Worm (Caenorhabditis elegans) whole organism, L4 larva: Measurements from ENCODE around the gene col-151.
A peak's percentile ranks its signal among the peaks of the same experiment; 100 is the strongest.

Experiments
- F10B5.3 ChIP-seq: sonication (generic microtip); optimal IDR thresholded peaks from 2 replicates; lab custom pipeline; 2016; ENCODE audit warnings: mild to moderate bottlenecking, missing genetic modification characterization, missing compliant biosample characterization
- F26F4.8 ChIP-seq: fragments of 200-800 bp; sonication (Bioruptor generic); conservative IDR thresholded peaks from 2 replicates; pipeline ENCODE4 v1.3.6; 2022; ENCODE audit warnings: missing genetic modification characterization, missing compliant biosample characterization
- F44E2.7 ChIP-seq: fragments of 200-800 bp; sonication (Bioruptor generic); IDR thresholded peaks from 2 replicates; pipeline ENCODE4 v2.1.2; 2022; ENCODE audit warnings: missing genetic modification characterization, missing compliant biosample characterization
- T26A8.4 ChIP-seq: fragments of 200-800 bp; sonication (Bioruptor generic); IDR thresholded peaks from 2 replicates; pipeline ENCODE4 v1.3.6; 2022; ENCODE audit warnings: missing genetic modification characterization, missing compliant biosample characterization
- aly-2 ChIP-seq: sonication (generic microtip); optimal IDR thresholded peaks from 2 replicates; lab custom pipeline; 2018; ENCODE audit warnings: missing biosample characterization, missing genetic modification characterization
- attf-4 ChIP-seq: sonication (generic microtip); optimal IDR thresholded peaks from 3 replicates; lab custom pipeline; 2017; ENCODE audit warnings: missing biosample characterization, missing genetic modification characterization
- ceh-28 ChIP-seq: fragments of 150-350 bp; optimal IDR thresholded peaks from 2 replicates; lab custom pipeline; 2014; ENCODE audit warnings: missing biosample characterization, missing genetic modification reagents, missing genetic modification characterization
- ceh-32 ChIP-seq: sonication (generic microtip); optimal IDR thresholded peaks from 2 replicates; lab custom pipeline; 2016; ENCODE audit warnings: mild to moderate bottlenecking, missing genetic modification characterization, missing compliant biosample characterization; ENCODE audit not compliant: poor library complexity
- ceh-82 ChIP-seq: sonication (generic microtip); optimal IDR thresholded peaks from 2 replicates; lab custom pipeline; 2017; ENCODE audit warnings: missing biosample characterization, missing genetic modification characterization
- daf-12 ChIP-seq: fragments of 150-350 bp; optimal IDR thresholded peaks from 2 replicates; lab custom pipeline; 2014; ENCODE audit warnings: missing biosample characterization, missing genetic modification reagents, missing genetic modification characterization
- daf-8 ChIP-seq: fragments of 200-800 bp; sonication (Bioruptor generic); IDR thresholded peaks from 2 replicates; pipeline ENCODE4 v1.3.6; 2022; ENCODE audit warnings: missing genetic modification characterization, missing compliant biosample characterization
- dmd-6 ChIP-seq: fragments of 200-800 bp; sonication (Bioruptor generic); IDR thresholded peaks from 2 replicates; pipeline ENCODE4 v1.3.6; 2022; ENCODE audit warnings: missing genetic modification reagents, missing genetic modification characterization, missing compliant biosample characterization
- dmd-8 ChIP-seq: fragments of 200-800 bp; sonication (Bioruptor generic); IDR thresholded peaks from 2 replicates; pipeline ENCODE4 v1.3.6; 2022; ENCODE audit warnings: missing genetic modification characterization, missing compliant biosample characterization
- duxl-1 ChIP-seq: sonication (generic microtip); optimal IDR thresholded peaks from 2 replicates; lab custom pipeline; 2016; ENCODE audit warnings: mild to moderate bottlenecking, missing genetic modification characterization, moderate library complexity, missing compliant biosample characterization; ENCODE audit not compliant: poor library complexity
- dve-1 ChIP-seq: sonication (generic microtip); optimal IDR thresholded peaks from 2 replicates; lab custom pipeline; 2017; ENCODE audit warnings: antibody characterized with exemption, mild to moderate bottlenecking, missing genetic modification characterization, missing compliant biosample characterization; ENCODE audit not compliant: insufficient read depth
- fkh-10 ChIP-seq: fragments of 150-350 bp; optimal IDR thresholded peaks from 2 replicates; lab custom pipeline; 2014; ENCODE audit warnings: missing biosample characterization, missing genetic modification reagents, missing genetic modification characterization
- hlh-30 ChIP-seq: sonication (generic microtip); optimal IDR thresholded peaks from 2 replicates; lab custom pipeline; 2017; ENCODE audit warnings: antibody characterized with exemption, mild to moderate bottlenecking, missing genetic modification characterization, missing compliant biosample characterization; ENCODE audit not compliant: insufficient read depth
- hmg-1.1 ChIP-seq: fragments of 200-800 bp; sonication (Bioruptor generic); IDR thresholded peaks from 2 replicates; pipeline ENCODE4 v1.3.6; 2022; ENCODE audit warnings: missing genetic modification reagents, missing genetic modification characterization, missing compliant biosample characterization
- lin-13 ChIP-seq: fragments of 150-350 bp; optimal IDR thresholded peaks from 2 replicates; lab custom pipeline; 2014; ENCODE audit warnings: missing biosample characterization, missing genetic modification reagents, missing genetic modification characterization
- lin-15B ChIP-seq: fragments of 150-350 bp; sonication (generic microtip); optimal IDR thresholded peaks from 3 replicates; lab custom pipeline; 2014; ENCODE audit warnings: missing biosample characterization, missing genetic modification characterization
- lin-29 ChIP-seq: fragments of 200-800 bp; sonication (Bioruptor generic); IDR thresholded peaks from 2 replicates; pipeline ENCODE4 v1.3.6; 2022; ENCODE audit warnings: missing genetic modification reagents, missing genetic modification characterization, missing compliant biosample characterization
- lin-38 ChIP-seq: fragments of 200-800 bp; sonication (Bioruptor generic); IDR thresholded peaks from 2 replicates; pipeline ENCODE4 v1.3.6; 2022; ENCODE audit warnings: missing genetic modification reagents, missing genetic modification characterization, missing compliant biosample characterization
- lsy-2 ChIP-seq, 2 experiments: fragments of 150-350 bp in 1 of 2; sonication (generic microtip) in 1 of 2; optimal IDR thresholded peaks; 2 replicates each; lab custom pipeline; 2014 to 2017; ENCODE audit warnings: missing biosample characterization in 2 of 2, missing genetic modification characterization in 2 of 2
- mdl-1 ChIP-seq, 2 experiments: fragments of 150-350 bp in 1 of 2; sonication (generic microtip) in 1 of 2; optimal IDR thresholded peaks; 2 replicates each; lab custom pipeline; 2014 to 2017; ENCODE audit warnings: missing biosample characterization in 2 of 2, missing genetic modification characterization in 2 of 2
- mdt-29 ChIP-seq: fragments of 200-800 bp; sonication (Bioruptor generic); IDR thresholded peaks from 2 replicates; pipeline ENCODE4 v1.3.6; 2022; ENCODE audit warnings: missing genetic modification reagents, missing genetic modification characterization, missing compliant biosample characterization
- mep-1 ChIP-seq: fragments of 150-350 bp; sonication (generic microtip); optimal IDR thresholded peaks from 3 replicates; lab custom pipeline; 2014; ENCODE audit warnings: missing biosample characterization, missing genetic modification characterization
- mes-2 ChIP-seq: sonication (generic microtip); optimal IDR thresholded peaks from 2 replicates; lab custom pipeline; 2016; ENCODE audit warnings: missing genotype, mild to moderate bottlenecking, missing genetic modification characterization, missing compliant biosample characterization; ENCODE audit not compliant: poor library complexity, severe bottlenecking
- nhr-102 ChIP-seq: sonication (generic microtip); optimal IDR thresholded peaks from 2 replicates; lab custom pipeline; 2016; ENCODE audit warnings: mild to moderate bottlenecking, missing genetic modification characterization, moderate library complexity, missing compliant biosample characterization
- nhr-111 ChIP-seq: fragments of 200-800 bp; sonication (Bioruptor generic); optimal IDR thresholded peaks from 2 replicates; lab custom pipeline; 2018; ENCODE audit warnings: mild to moderate bottlenecking, missing genetic modification characterization, missing compliant biosample characterization
- nhr-237 ChIP-seq: sonication (generic microtip); optimal IDR thresholded peaks from 2 replicates; lab custom pipeline; 2017; ENCODE audit warnings: missing biosample characterization, missing genetic modification characterization
- nhr-25 ChIP-seq: sonication (generic microtip); optimal IDR thresholded peaks from 2 replicates; lab custom pipeline; 2017; ENCODE audit warnings: missing genetic modification characterization, mild to moderate bottlenecking, missing compliant biosample characterization, antibody characterized with exemption, moderate library complexity, borderline replicate concordance; ENCODE audit not compliant: insufficient read depth
- nhr-28 ChIP-seq: fragments of 150-350 bp; optimal IDR thresholded peaks from 2 replicates; lab custom pipeline; 2014; ENCODE audit warnings: missing biosample characterization, missing genetic modification characterization
- nhr-6 ChIP-seq: fragments of 150-350 bp; optimal IDR thresholded peaks from 2 replicates; lab custom pipeline; 2014; ENCODE audit warnings: missing biosample characterization, missing genetic modification characterization
- nhr-77 ChIP-seq: fragments of 150-350 bp; optimal IDR thresholded peaks from 2 replicates; lab custom pipeline; 2014; ENCODE audit warnings: missing biosample characterization, missing genetic modification characterization
- pha-4 ChIP-seq, 2 experiments: fragments of 150-350 bp in 1 of 2; fragments of 200-800 bp in 1 of 2; sonication (Bioruptor generic) in 1 of 2; IDR thresholded peaks in 1 of 2; optimal IDR thresholded peaks in 1 of 2; 2 replicates each; pipeline versions ENCODE4 v1.3.6 to Lab custom; 2014 to 2022; ENCODE audit warnings: missing genetic modification characterization in 2 of 2, missing genetic modification reagents in 2 of 2, missing biosample characterization in 1 of 2, missing compliant biosample characterization in 1 of 2
- pqm-1 ChIP-seq: sonication (generic microtip); optimal IDR thresholded peaks from 2 replicates; lab custom pipeline; 2017; ENCODE audit warnings: missing biosample characterization, missing genetic modification characterization
- saeg-2 ChIP-seq: fragments of 200-800 bp; sonication (Bioruptor generic); IDR thresholded peaks from 2 replicates; pipeline ENCODE4 v1.3.6; 2022; ENCODE audit warnings: missing genetic modification reagents, missing genetic modification characterization, missing compliant biosample characterization
- spr-1 ChIP-seq: sonication (generic microtip); optimal IDR thresholded peaks from 2 replicates; lab custom pipeline; 2016; ENCODE audit warnings: mild to moderate bottlenecking, missing genetic modification characterization, missing compliant biosample characterization
- unc-130 ChIP-seq: sonication (generic microtip); optimal IDR thresholded peaks from 2 replicates; lab custom pipeline; 2016; ENCODE audit warnings: missing genetic modification reagents, missing genetic modification characterization, missing compliant biosample characterization
- unc-62 ChIP-seq, 3 experiments: fragments of 150-350 bp in 1 of 3; sonication (generic microtip); optimal IDR thresholded peaks in 2 of 3; peaks in 1 of 3; 1 replicate in 1 of 3; 2 replicates in 2 of 3; lab custom pipeline; 2014 to 2017; ENCODE audit warnings: missing biosample characterization in 3 of 3, missing genetic modification characterization in 3 of 3, missing genetic modification reagents in 3 of 3, missing genotype in 1 of 3
- vab-7 ChIP-seq: fragments of 200-800 bp; sonication (Bioruptor generic); IDR thresholded peaks from 2 replicates; pipeline ENCODE4 v1.3.6; 2022; ENCODE audit warnings: missing genetic modification reagents, missing genetic modification characterization, missing compliant biosample characterization
- zfp-2 ChIP-seq: sonication (generic microtip); optimal IDR thresholded peaks from 2 replicates; lab custom pipeline; 2016; ENCODE audit warnings: mild to moderate bottlenecking, missing genetic modification characterization, missing compliant biosample characterization
- zfp-3 ChIP-seq: fragments of 200-800 bp; sonication (Bioruptor generic); conservative IDR thresholded peaks from 2 replicates; pipeline ENCODE4 v1.3.6; 2022; ENCODE audit warnings: missing genetic modification reagents, missing genetic modification characterization, missing compliant biosample characterization
- ztf-7 ChIP-seq: fragments of 150-350 bp; optimal IDR thresholded peaks from 2 replicates; lab custom pipeline; 2014; ENCODE audit warnings: missing biosample characterization, missing genetic modification characterization

The col-151 gene

ce11 chrV:10371177-10371576, 23.8 kb downstream of the col-151 start (continued):
- no peak for TF ChIP-seq ceh-32
- no peak for TF ChIP-seq F26F4.8 (GFP tag; lab: Robert Waterston, UW)
- no peak for TF ChIP-seq lin-15B (tag; lab: Kevin White, UChicago)
- no peak for TF ChIP-seq nhr-102
- no peak for TF ChIP-seq daf-8 (GFP tag; lab: Robert Waterston, UW)
- no peak for TF ChIP-seq dmd-8 (GFP tag; lab: Robert Waterston, UW)
- TF ChIP-seq nhr-77 (tag; lab: Kevin White, UChicago) = peak; percentile 65
- TF ChIP-seq ceh-28 (tag; lab: Kevin White, UChicago) = no peak
- no peak for TF ChIP-seq T26A8.4 (GFP tag; lab: Robert Waterston, UW)
- peak in 1 of 2 experiments; percentile 66 for TF ChIP-seq mdl-1 (tag; optimal IDR thresholded peaks at IDR 0.05; lab: Kevin White, UChicago)
- no peak for TF ChIP-seq F10B5.3 (tag; lab: Kevin White, UChicago)
- 0 out of 2 replicates have a peak, but pooled peaks have one; percentile 29 for TF ChIP-seq zfp-3 (GFP tag; lab: Robert Waterston, UW)
- no peak for TF ChIP-seq pha-4 (GFP tag; IDR thresholded peaks at IDR 0.05; lab: Robert Waterston, UW)
- TF ChIP-seq pha-4 (tag; optimal IDR thresholded peaks at IDR 0.05; lab: Kevin White, UChicago) = no peak
- TF ChIP-seq ztf-7 (tag; lab: Kevin White, UChicago) = no peak
- TF ChIP-seq pqm-1 (tag; lab: Kevin White, UChicago) = peak; percentile 38
- TF ChIP-seq nhr-111 (GFP tag; lab: Kevin White, UChicago) = no peak
- TF ChIP-seq ceh-82 (tag; lab: Kevin White, UChicago) = no peak
- TF ChIP-seq lin-13 (GFP tag; lab: Kevin White, UChicago) = no peak
- no peak for TF ChIP-seq lsy-2 (tag; optimal IDR thresholded peaks at IDR 0.05; lab: Kevin White, UChicago)
- no peak for TF ChIP-seq nhr-237 (tag; lab: Kevin White, UChicago)
- TF ChIP-seq dmd-6 (GFP tag; lab: Robert Waterston, UW) = peak; percentile 95
- TF ChIP-seq aly-2 (tag; lab: Kevin White, UChicago) = no peak
- TF ChIP-seq daf-12 (tag; lab: Kevin White, UChicago) = no peak
- no peak for TF ChIP-seq zfp-2 (tag; lab: Kevin White, UChicago)
- no peak for TF ChIP-seq lin-29
- no peak for TF ChIP-seq unc-130 (GFP tag; lab: Kevin White, UChicago)
- TF ChIP-seq, all 104 proteins: peak for 22

DNA sequence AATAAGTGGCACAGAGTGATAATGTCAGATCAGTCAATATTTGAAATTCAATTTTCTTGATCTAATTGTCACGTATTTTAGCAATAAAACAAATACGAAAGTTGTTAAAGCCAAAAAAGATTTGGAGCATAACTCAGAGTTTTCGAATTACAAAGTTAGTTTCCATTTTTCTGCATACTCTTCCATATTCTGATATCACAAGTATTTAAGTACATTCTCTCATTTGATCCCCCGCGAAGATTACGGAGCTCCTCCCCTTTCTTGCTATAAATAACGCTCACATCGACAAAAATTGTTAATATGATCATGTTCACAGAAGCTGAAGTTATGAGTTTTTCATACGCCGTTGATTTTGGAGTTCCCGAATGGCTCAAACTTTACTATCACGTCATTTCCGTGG, 26.8 kb downstream of the col-151 start, which contains the start of gene sri-20:
sri-20 (plus strand) TSS at position 301 of the 400 bp plus-strand sequence.
- TF ChIP-seq spr-1 (no peak), saeg-2 (GFP tag; lab: Robert Waterston, UW) (no peak), lin-38 (GFP tag; lab: Robert Waterston, UW) (no peak), duxl-1 (tag; lab: Kevin White, UChicago) (no peak)
- TF ChIP-seq, all 104 proteins: peak for 0

DNA sequence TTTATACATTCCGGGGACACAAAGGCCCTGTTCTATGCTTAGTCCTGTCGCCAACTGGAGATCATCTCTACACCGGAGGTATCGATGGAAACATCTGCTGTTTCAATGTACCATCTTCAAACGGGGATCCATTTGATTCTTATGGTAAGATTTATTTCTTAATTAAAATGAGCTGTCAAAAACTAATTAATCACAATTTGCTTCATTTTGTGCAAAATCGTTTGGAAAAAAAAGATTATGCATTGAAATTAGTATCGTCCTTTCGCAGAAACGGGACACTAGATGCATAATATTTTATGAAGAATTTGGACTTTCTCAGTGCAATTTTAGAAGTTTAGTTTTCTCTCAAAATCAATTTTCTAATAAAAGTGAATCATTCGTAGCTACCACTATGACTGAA, 31.2 kb downstream of the col-151 start:
- TF ChIP-seq vab-7 (GFP tag; lab: Robert Waterston, UW) (no peak), F44E2.7 (no peak), lin-29 (no peak), unc-62 (GFP tag; optimal IDR thresholded peaks at IDR 0.05 in 1 of 2; lab: Kevin White, UChicago) (peak in 1 of 2 experiments; percentile 93), unc-62 (tag; optimal IDR thresholded peaks at IDR 0.05; lab: Kevin White, UChicago) (no peak)

ce11 chrV:10361830-10362397, 33.1 kb downstream of the col-151 start, which contains the start of gene cash-1:
Gene cash-1 (plus strand): TSS chrV:10362261.
- TF ChIP-seq mep-1 (tag; lab: Kevin White, UChicago) (peak; percentile 66), nhr-77 (tag; lab: Kevin White, UChicago) (peak; percentile 29), mdt-29 (GFP tag; lab: Robert Waterston, UW) (no peak), attf-4 (tag; lab: Kevin White, UChicago) (no peak), pqm-1 (tag; lab: Kevin White, UChicago) (peak; percentile 45), hmg-1.1 (GFP tag; lab: Robert Waterston, UW) (peak; percentile 41; the same call in 1 of the 2 replicates), nhr-6 (tag; lab: Kevin White, UChicago) (peak; percentile 65), nhr-28 (peak; percentile 38), dmd-6 (GFP tag; lab: Robert Waterston, UW) (peak; percentile 56), hlh-30 (tag; lab: Kevin White, UChicago) (peak; percentile 93), fkh-10 (GFP tag; lab: Kevin White, UChicago) (peak; percentile 6), nhr-25 (tag; lab: Kevin White, UChicago) (peak; percentile 25), lin-38 (GFP tag; lab: Robert Waterston, UW) (peak; percentile 89), mes-2 (peak; percentile 89), dve-1 (peak; percentile 80)
